Fruit fly (Drosophila melanogaster) whole organism, embryonic: ENCODE results near the gene Best2.

Experiments
- Antp ChIP-seq: fragments of 200-800 bp; sonication (Bioruptor generic); optimal IDR thresholded peaks from 3 replicates; lab custom pipeline; 2016; ENCODE audit warnings: missing biosample characterization, missing genetic modification characterization
- Bdp1 ChIP-seq: fragments of 200-800 bp; sonication (Bioruptor generic); optimal IDR thresholded peaks from 3 replicates; lab custom pipeline; 2016; ENCODE audit warnings: missing biosample characterization, missing genetic modification characterization
- CG10267 ChIP-seq: fragments of 200-800 bp; sonication (Bioruptor generic); optimal IDR thresholded peaks from 2 replicates; lab custom pipeline; 2018; ENCODE audit warnings: missing biosample characterization, mild to moderate bottlenecking, missing genetic modification characterization, moderate library complexity
- CG10321 ChIP-seq: fragments of 200-800 bp; sonication (Bioruptor generic); IDR thresholded peaks from 2 replicates; pipeline ENCODE4 v1.3.6; 2022; ENCODE audit warnings: missing biosample characterization, missing genetic modification characterization
- CG10543 ChIP-seq: fragments of 200-800 bp; sonication (Bioruptor generic); optimal IDR thresholded peaks from 3 replicates; lab custom pipeline; 2017; ENCODE audit warnings: missing biosample characterization, mild to moderate bottlenecking, missing genetic modification characterization, moderate library complexity
- CG10654 ChIP-seq: fragments of 200-800 bp; sonication (Bioruptor generic); optimal IDR thresholded peaks from 2 replicates; lab custom pipeline; 2016; ENCODE audit warnings: missing biosample characterization, missing genetic modification characterization
- CG12155 ChIP-seq: fragments of 200-800 bp; sonication (Bioruptor generic); optimal IDR thresholded peaks from 3 replicates; lab custom pipeline; 2016; ENCODE audit warnings: missing biosample characterization, missing genetic modification characterization
- CG13624 ChIP-seq: fragments of 200-800 bp; sonication (Bioruptor generic); optimal IDR thresholded peaks from 2 replicates; lab custom pipeline; 2016; ENCODE audit warnings: missing biosample characterization, missing genetic modification characterization
- CG16815 ChIP-seq: fragments of 200-800 bp; sonication (Bioruptor generic); optimal IDR thresholded peaks from 3 replicates; lab custom pipeline; 2017; ENCODE audit warnings: missing biosample characterization, mild to moderate bottlenecking, missing genetic modification characterization
- CG17328 ChIP-seq: fragments of 200-800 bp; sonication (Bioruptor generic); IDR thresholded peaks from 2 replicates; pipeline ENCODE4 v1.3.6; 2022; ENCODE audit warnings: missing biosample characterization, missing genetic modification characterization
- CG17385 ChIP-seq: fragments of 200-800 bp; sonication (Bioruptor generic); optimal IDR thresholded peaks from 3 replicates; lab custom pipeline; 2018; ENCODE audit warnings: missing biosample characterization, mild to moderate bottlenecking, missing genetic modification characterization
- CG17912 ChIP-seq: fragments of 200-800 bp; sonication (Bioruptor generic); optimal IDR thresholded peaks from 2 replicates; lab custom pipeline; 2018; ENCODE audit warnings: missing biosample characterization, mild to moderate bottlenecking, missing genetic modification characterization
- CG18262 ChIP-seq: fragments of 200-800 bp; optimal IDR thresholded peaks from 3 replicates; lab custom pipeline; 2019; ENCODE audit warnings: missing biosample characterization, mild to moderate bottlenecking, missing genetic modification characterization, moderate library complexity
- CG18599 ChIP-seq: fragments of 200-800 bp; sonication (Bioruptor generic); optimal IDR thresholded peaks from 3 replicates; lab custom pipeline; 2017; ENCODE audit warnings: missing biosample characterization, missing genetic modification characterization, mild to moderate bottlenecking, moderate library complexity, missing genetic modification reagents
- CG30020 ChIP-seq: fragments of 200-800 bp; optimal IDR thresholded peaks from 2 replicates; lab custom pipeline; 2019; ENCODE audit warnings: missing biosample characterization, mild to moderate bottlenecking, missing genetic modification characterization, moderate library complexity
- CG31365 ChIP-seq: fragments of 200-800 bp; sonication (Bioruptor generic); optimal IDR thresholded peaks from 2 replicates; lab custom pipeline; 2018; ENCODE audit warnings: missing biosample characterization, mild to moderate bottlenecking, missing genetic modification characterization
- CG31441 ChIP-seq: fragments of 200-800 bp; sonication (Bioruptor generic); IDR thresholded peaks from 2 replicates; pipeline ENCODE4 v1.3.6; 2022; ENCODE audit warnings: missing biosample characterization, missing genetic modification characterization
- CG3163 ChIP-seq: fragments of 200-800 bp; sonication (Bioruptor generic); optimal IDR thresholded peaks from 3 replicates; lab custom pipeline; 2016; ENCODE audit warnings: missing biosample characterization, missing genetic modification characterization
- CG32772 ChIP-seq: fragments of 200-800 bp; sonication (Bioruptor generic); IDR thresholded peaks from 2 replicates; pipeline ENCODE4 v1.3.6; 2022; ENCODE audit warnings: missing biosample characterization, missing genetic modification characterization
- CG34376 ChIP-seq: fragments of 200-800 bp; sonication (Bioruptor generic); optimal IDR thresholded peaks from 2 replicates; lab custom pipeline; 2018; ENCODE audit warnings: missing biosample characterization, mild to moderate bottlenecking, missing genetic modification characterization
- CG4360 ChIP-seq: fragments of 200-800 bp; sonication (Bioruptor generic); IDR thresholded peaks from 2 replicates; pipeline ENCODE4 v1.3.6; 2022; ENCODE audit warnings: missing biosample characterization, missing genetic modification characterization
- CG4854 ChIP-seq: fragments of 200-800 bp; sonication (Bioruptor generic); optimal IDR thresholded peaks from 2 replicates; lab custom pipeline; 2016; ENCODE audit warnings: missing biosample characterization, missing genetic modification characterization, inconsistent platforms
- CG6791 ChIP-seq: fragments of 200-800 bp; sonication (Bioruptor generic); IDR thresholded peaks from 3 replicates; pipeline ENCODE4 v1.3.6; 2022; ENCODE audit warnings: missing biosample characterization, missing genetic modification characterization; ENCODE audit not compliant: partially characterized antibody
- CG8089 ChIP-seq: fragments of 200-800 bp; sonication (Bioruptor generic); optimal IDR thresholded peaks from 3 replicates; lab custom pipeline; 2016; ENCODE audit warnings: missing biosample characterization, missing genetic modification characterization
- CG9876 ChIP-seq: fragments of 200-800 bp; sonication (Bioruptor generic); optimal IDR thresholded peaks from 2 replicates; lab custom pipeline; 2016; ENCODE audit warnings: missing biosample characterization, missing genetic modification characterization
- Deaf1 ChIP-seq: fragments of 200-800 bp; optimal IDR thresholded peaks from 3 replicates; lab custom pipeline; 2019; ENCODE audit warnings: missing biosample characterization, mild to moderate bottlenecking, missing genetic modification characterization, moderate library complexity
- HLH4C ChIP-seq: fragments of 200-800 bp; sonication (Bioruptor generic); IDR thresholded peaks from 3 replicates; pipeline ENCODE4 v1.3.6; 2022; ENCODE audit warnings: missing biosample characterization, missing genetic modification characterization; ENCODE audit not compliant: partially characterized antibody
- Kr ChIP-seq: fragments of 200-800 bp; sonication (Bioruptor generic); optimal IDR thresholded peaks from 2 replicates; lab custom pipeline; 2017; ENCODE audit warnings: missing biosample characterization, mild to moderate bottlenecking, missing genetic modification characterization
- amos ChIP-seq: fragments of 200-800 bp; sonication (Bioruptor generic); IDR thresholded peaks from 2 replicates; pipeline ENCODE4 v1.3.6; 2022; ENCODE audit warnings: missing biosample characterization, missing genetic modification characterization; ENCODE audit not compliant: partially characterized antibody
- bowl ChIP-seq: fragments of 200-800 bp; sonication (Bioruptor generic); IDR thresholded peaks from 2 replicates; pipeline ENCODE4 v1.3.6; 2022; ENCODE audit warnings: missing biosample characterization, missing genetic modification characterization
- cato ChIP-seq: fragments of 200-800 bp; sonication (Bioruptor generic); optimal IDR thresholded peaks from 2 replicates; lab custom pipeline; 2016; ENCODE audit warnings: missing biosample characterization, missing genetic modification characterization, borderline replicate concordance
- cg ChIP-seq: fragments of 200-800 bp; sonication (Bioruptor generic); optimal IDR thresholded peaks from 3 replicates; lab custom pipeline; 2019; ENCODE audit warnings: missing biosample characterization, mild to moderate bottlenecking, missing genetic modification characterization, moderate library complexity
- chinmo ChIP-seq: fragments of 200-800 bp; sonication (Bioruptor generic); IDR thresholded peaks from 4 replicates; pipeline ENCODE4 v1.3.6; 2022; ENCODE audit warnings: missing biosample characterization, missing genetic modification characterization; ENCODE audit not compliant: partially characterized antibody
- chm ChIP-seq: fragments of 200-800 bp; sonication (Bioruptor generic); IDR thresholded peaks from 2 replicates; pipeline ENCODE4 v1.3.6; 2022; ENCODE audit warnings: missing biosample characterization, missing genetic modification characterization
- crc ChIP-seq: fragments of 200-800 bp; sonication (Bioruptor generic); optimal IDR thresholded peaks from 2 replicates; lab custom pipeline; 2016; ENCODE audit warnings: missing biosample characterization, missing genetic modification characterization
- ham ChIP-seq: fragments of 200-800 bp; sonication (Bioruptor generic); IDR thresholded peaks from 2 replicates; pipeline ENCODE4 v1.3.6; 2022; ENCODE audit warnings: missing biosample characterization, missing genetic modification characterization
- kni ChIP-seq: fragments of 200-800 bp; sonication (Bioruptor generic); optimal IDR thresholded peaks from 3 replicates; lab custom pipeline; 2017; ENCODE audit warnings: mild to moderate bottlenecking, missing biosample characterization, missing genetic modification reagents, missing genetic modification characterization
- lmd ChIP-seq: fragments of 200-800 bp; sonication (Bioruptor generic); IDR thresholded peaks from 2 replicates; pipeline ENCODE4 v1.3.6; 2022; ENCODE audit warnings: missing biosample characterization, missing genetic modification characterization
- maf-S ChIP-seq: fragments of 200-800 bp; sonication (Bioruptor generic); optimal IDR thresholded peaks from 2 replicates; lab custom pipeline; 2016; ENCODE audit warnings: missing biosample characterization, missing genetic modification characterization
- mld ChIP-seq: fragments of 200-800 bp; sonication (Bioruptor generic); IDR thresholded peaks from 3 replicates; pipeline ENCODE4 v1.3.6; 2022; ENCODE audit warnings: missing biosample characterization, missing genetic modification characterization; ENCODE audit not compliant: partially characterized antibody
- ssp ChIP-seq: fragments of 200-800 bp; sonication (Bioruptor generic); IDR thresholded peaks from 2 replicates; pipeline ENCODE4 v1.3.6; 2022; ENCODE audit warnings: missing biosample characterization, missing genetic modification characterization
- stc ChIP-seq: fragments of 200-800 bp; sonication (Bioruptor generic); IDR thresholded peaks from 2 replicates; pipeline ENCODE4 v1.3.6; 2022; ENCODE audit warnings: missing biosample characterization, missing genetic modification characterization
- sug ChIP-seq: fragments of 200-800 bp; optimal IDR thresholded peaks from 2 replicates; lab custom pipeline; 2019; ENCODE audit warnings: missing biosample characterization, mild to moderate bottlenecking, missing genetic modification characterization, moderate library complexity
- zen ChIP-seq: fragments of 200-800 bp; sonication (Bioruptor generic); optimal IDR thresholded peaks from 3 replicates; lab custom pipeline; 2018; ENCODE audit warnings: missing biosample characterization, mild to moderate bottlenecking, missing genetic modification characterization, moderate library complexity

Best2 gene

dm6 chr3L:6216787-6217078 is 39.7 kb downstream of the Best2 start:
- no peak for TF ChIP-seq CG16815 (GFP tag; lab: Kevin White, UChicago)
- no peak for TF ChIP-seq ssp (GFP tag; lab: Robert Waterston, UW)
- peak; percentile 4 for TF ChIP-seq CG10543 (GFP tag; lab: Kevin White, UChicago)
- peak; percentile 34; the same call in 1 of the 3 replicates for TF ChIP-seq CG6791 (GFP tag; lab: Robert Waterston, UW)
- no peak for TF ChIP-seq CG13624 (GFP tag; lab: Kevin White, UChicago)
- no peak for TF ChIP-seq CG8089 (GFP tag; lab: Kevin White, UChicago)
- no peak for TF ChIP-seq Antp (GFP tag; lab: Kevin White, UChicago)
- no peak for TF ChIP-seq CG32772 (GFP tag; lab: Robert Waterston, UW)
- no peak for TF ChIP-seq CG31365
- TF ChIP-seq amos (GFP tag; lab: Robert Waterston, UW) = no peak
- TF ChIP-seq CG9876 (GFP tag; lab: Kevin White, UChicago) = no peak
- no peak for TF ChIP-seq cato (GFP tag; lab: Kevin White, UChicago)
- no peak for TF ChIP-seq CG3163 (GFP tag; lab: Kevin White, UChicago)
- no peak for TF ChIP-seq mld
- TF ChIP-seq CG10654 (GFP tag; lab: Kevin White, UChicago) = no peak
- TF ChIP-seq chinmo = 0 out of 4 replicates have a peak, but pooled peaks have one; percentile 18
- TF ChIP-seq CG18599 = no peak
- TF ChIP-seq CG4360 = peak; percentile 33; the same call in 1 of the 2 replicates
- no peak for TF ChIP-seq CG12155 (GFP tag; lab: Kevin White, UChicago)
- no peak for TF ChIP-seq zen (tag; lab: Kevin White, UChicago)
- peak; percentile 22 for TF ChIP-seq cg (GFP tag; lab: Kevin White, UChicago)
- TF ChIP-seq CG10267 (tag; lab: Kevin White, UChicago) = no peak
- peak; percentile 35 for TF ChIP-seq Kr (GFP tag; lab: Kevin White, UChicago)
- TF ChIP-seq CG30020 (tag; lab: Kevin White, UChicago) = no peak
- no peak for TF ChIP-seq CG31441
- no peak for TF ChIP-seq HLH4C (GFP tag; lab: Robert Waterston, UW)
- TF ChIP-seq maf-S (GFP tag; lab: Kevin White, UChicago) = no peak
- no peak for TF ChIP-seq CG10321 (GFP tag; lab: Robert Waterston, UW)
- TF ChIP-seq crc (GFP tag; lab: Kevin White, UChicago) = no peak
- TF ChIP-seq CG4854 (GFP tag; lab: Kevin White, UChicago) = no peak
- no peak for TF ChIP-seq ham (GFP tag; lab: Robert Waterston, UW)
- no peak for TF ChIP-seq CG17912
- TF ChIP-seq lmd (GFP tag; lab: Robert Waterston, UW) = no peak
- TF ChIP-seq sug (tag; lab: Kevin White, UChicago) = no peak
- TF ChIP-seq CG17385 (GFP tag; lab: Kevin White, UChicago) = no peak
- no peak for TF ChIP-seq CG18262 (tag; lab: Kevin White, UChicago)
- TF ChIP-seq Deaf1 (tag; lab: Kevin White, UChicago) = peak; percentile 35
- no peak for TF ChIP-seq CG17328 (GFP tag; lab: Robert Waterston, UW)
- TF ChIP-seq CG34376 = peak; percentile 11
- no peak for TF ChIP-seq bowl (GFP tag; lab: Robert Waterston, UW)
- TF ChIP-seq Bdp1 (GFP tag; lab: Kevin White, UChicago) = no peak
- TF ChIP-seq chm (GFP tag; lab: Robert Waterston, UW) = no peak
- no peak for TF ChIP-seq stc (GFP tag; lab: Robert Waterston, UW)
- TF ChIP-seq kni (GFP tag; lab: Kevin White, UChicago) = no peak
